Fruit fly (Drosophila melanogaster) whole organism, embryonic: ENCODE data around the gene CG15196.

Source experiments
- B-H1 ChIP-seq: fragments of 200-800 bp; sonication (Bioruptor generic); IDR thresholded peaks from 3 replicates; pipeline ENCODE4 v1.3.6; 2022; ENCODE audit warnings: missing biosample characterization, missing genetic modification characterization
- CG10209 ChIP-seq: fragments of 200-800 bp; sonication (Bioruptor generic); optimal IDR thresholded peaks from 3 replicates; lab custom pipeline; 2017; ENCODE audit warnings: missing biosample characterization, mild to moderate bottlenecking, missing genetic modification characterization, missing genetic modification reagents
- CG10431 ChIP-seq: fragments of 200-800 bp; sonication (Bioruptor generic); optimal IDR thresholded peaks from 3 replicates; lab custom pipeline; 2018; ENCODE audit warnings: missing biosample characterization, mild to moderate bottlenecking, missing genetic modification characterization
- CG12659 ChIP-seq: fragments of 200-800 bp; sonication (Bioruptor generic); optimal IDR thresholded peaks from 3 replicates; lab custom pipeline; 2017; ENCODE audit warnings: mild to moderate bottlenecking, missing biosample characterization, missing genetic modification reagents, missing genetic modification characterization
- CG13624 ChIP-seq: fragments of 200-800 bp; sonication (Bioruptor generic); optimal IDR thresholded peaks from 2 replicates; lab custom pipeline; 2016; ENCODE audit warnings: missing biosample characterization, missing genetic modification characterization
- CG14667 ChIP-seq: fragments of 200-800 bp; sonication (Bioruptor generic); IDR thresholded peaks from 2 replicates; pipeline ENCODE4 v1.3.6; 2022; ENCODE audit warnings: missing biosample characterization, missing genetic modification characterization
- CG15011 ChIP-seq: fragments of 200-800 bp; sonication (Bioruptor generic); optimal IDR thresholded peaks from 3 replicates; lab custom pipeline; 2018; ENCODE audit warnings: missing biosample characterization, mild to moderate bottlenecking, missing genetic modification characterization
- CG15073 ChIP-seq: fragments of 200-800 bp; sonication (Bioruptor generic); optimal IDR thresholded peaks from 2 replicates; lab custom pipeline; 2016; ENCODE audit warnings: missing biosample characterization, missing genetic modification characterization
- CG18599 ChIP-seq: fragments of 200-800 bp; sonication (Bioruptor generic); optimal IDR thresholded peaks from 3 replicates; lab custom pipeline; 2017; ENCODE audit warnings: missing biosample characterization, missing genetic modification characterization, mild to moderate bottlenecking, moderate library complexity, missing genetic modification reagents
- CG2120 ChIP-seq: fragments of 200-800 bp; sonication (Bioruptor generic); optimal IDR thresholded peaks from 3 replicates; lab custom pipeline; 2016; ENCODE audit warnings: missing biosample characterization, missing genetic modification characterization
- CG2129 ChIP-seq: fragments of 200-800 bp; sonication (Bioruptor generic); IDR thresholded peaks from 2 replicates; pipeline ENCODE4 v1.3.6; 2022; ENCODE audit warnings: missing biosample characterization, missing genetic modification characterization; ENCODE audit not compliant: partially characterized antibody
- CG2678 ChIP-seq: fragments of 200-800 bp; sonication (Bioruptor generic); optimal IDR thresholded peaks from 3 replicates; lab custom pipeline; 2019; ENCODE audit warnings: missing biosample characterization, mild to moderate bottlenecking, missing genetic modification characterization, moderate library complexity
- CG30431 ChIP-seq: fragments of 200-800 bp; sonication (Bioruptor generic); optimal IDR thresholded peaks from 2 replicates; lab custom pipeline; 2017; ENCODE audit warnings: missing biosample characterization, missing genetic modification characterization
- CG32767 ChIP-seq: fragments of 200-800 bp; sonication (Bioruptor generic); IDR thresholded peaks from 2 replicates; pipeline ENCODE4 v1.3.6; 2022; ENCODE audit warnings: missing biosample characterization, missing genetic modification characterization
- CG3838 ChIP-seq: fragments of 200-800 bp; sonication (Bioruptor generic); optimal IDR thresholded peaks from 3 replicates; lab custom pipeline; 2016; ENCODE audit warnings: missing biosample characterization, missing genetic modification characterization
- CG6791 ChIP-seq: fragments of 200-800 bp; sonication (Bioruptor generic); IDR thresholded peaks from 3 replicates; pipeline ENCODE4 v1.3.6; 2022; ENCODE audit warnings: missing biosample characterization, missing genetic modification characterization; ENCODE audit not compliant: partially characterized antibody
- CG7839 ChIP-seq: fragments of 200-800 bp; sonication (Bioruptor generic); optimal IDR thresholded peaks from 3 replicates; lab custom pipeline; 2018; ENCODE audit warnings: missing biosample characterization, mild to moderate bottlenecking, missing genetic modification characterization, moderate library complexity
- CG9609 ChIP-seq: fragments of 200-800 bp; sonication (Bioruptor generic); optimal IDR thresholded peaks from 3 replicates; lab custom pipeline; 2016; ENCODE audit warnings: missing biosample characterization, missing genetic modification characterization
- CHES-1-like ChIP-seq: fragments of 200-800 bp; sonication (Bioruptor generic); optimal IDR thresholded peaks from 2 replicates; lab custom pipeline; 2016; ENCODE audit warnings: missing biosample characterization, missing genetic modification characterization
- CTCF ChIP-seq: fragments of 200-800 bp; sonication (Bioruptor generic); optimal IDR thresholded peaks from 2 replicates; lab custom pipeline; 2017; ENCODE audit warnings: missing biosample characterization, mild to moderate bottlenecking, missing genetic modification characterization, moderate library complexity
- Deaf1 ChIP-seq: fragments of 200-800 bp; optimal IDR thresholded peaks from 3 replicates; lab custom pipeline; 2019; ENCODE audit warnings: missing biosample characterization, mild to moderate bottlenecking, missing genetic modification characterization, moderate library complexity
- Drgx ChIP-seq: fragments of 200-800 bp; sonication (Bioruptor generic); IDR thresholded peaks from 2 replicates; pipeline ENCODE4 v1.3.6; 2022; ENCODE audit warnings: missing biosample characterization, missing genetic modification characterization
- Fer1 ChIP-seq: fragments of 200-800 bp; sonication (Bioruptor generic); optimal IDR thresholded peaks from 2 replicates; lab custom pipeline; 2017; ENCODE audit warnings: missing biosample characterization, mild to moderate bottlenecking, missing genetic modification characterization
- Hr3 ChIP-seq: fragments of 200-800 bp; sonication (Bioruptor generic); optimal IDR thresholded peaks from 3 replicates; lab custom pipeline; 2016; ENCODE audit warnings: missing biosample characterization, missing genetic modification characterization
- Med ChIP-seq: fragments of 200-800 bp; sonication (Bioruptor generic); peaks from one replicate; lab custom pipeline; 2016; ENCODE audit warnings: missing biosample characterization, missing genetic modification characterization, mild to moderate bottlenecking, inconsistent platforms, moderate library complexity
- Mes4 ChIP-seq: fragments of 200-800 bp; sonication (Bioruptor generic); optimal IDR thresholded peaks from 2 replicates; lab custom pipeline; 2016; ENCODE audit warnings: missing biosample characterization, missing genetic modification characterization
- NfI ChIP-seq: fragments of 200-800 bp; sonication (Bioruptor generic); optimal IDR thresholded peaks from 3 replicates; lab custom pipeline; 2018; ENCODE audit warnings: missing biosample characterization, mild to moderate bottlenecking, missing genetic modification characterization, moderate library complexity
- PHDP ChIP-seq: fragments of 200-800 bp; sonication (Bioruptor generic); optimal IDR thresholded peaks from 3 replicates; lab custom pipeline; 2018; ENCODE audit warnings: missing biosample characterization, mild to moderate bottlenecking, missing genetic modification characterization, moderate library complexity
- Ptx1 ChIP-seq: fragments of 200-800 bp; sonication (Bioruptor generic); IDR thresholded peaks from 2 replicates; pipeline ENCODE4 v1.3.6; 2022; ENCODE audit warnings: missing biosample characterization, missing genetic modification characterization
- Trl ChIP-seq, 3 experiments: fragments of >200 bp in 2 of 3; fragments of 200-800 bp in 1 of 3; sonication (Bioruptor generic) in 1 of 3; optimal IDR thresholded peaks; 2 replicates in 1 of 3; 3 replicates in 2 of 3; lab custom pipeline; 2016 to 2017; ENCODE audit warnings: missing biosample characterization in 1 of 3, missing genetic modification characterization in 1 of 3
- ap ChIP-seq: fragments of 200-800 bp; sonication (Bioruptor generic); IDR thresholded peaks from 2 replicates; pipeline ENCODE4 v1.3.6; 2022; ENCODE audit warnings: missing biosample characterization, missing genetic modification characterization
- bigmax ChIP-seq: fragments of 200-800 bp; sonication (Bioruptor generic); optimal IDR thresholded peaks from 2 replicates; lab custom pipeline; 2018; ENCODE audit warnings: missing biosample characterization, mild to moderate bottlenecking, missing genetic modification characterization
- bowl ChIP-seq: fragments of 200-800 bp; sonication (Bioruptor generic); IDR thresholded peaks from 2 replicates; pipeline ENCODE4 v1.3.6; 2022; ENCODE audit warnings: missing biosample characterization, missing genetic modification characterization
- chn ChIP-seq: fragments of 200-800 bp; sonication (Bioruptor generic); optimal IDR thresholded peaks from 2 replicates; lab custom pipeline; 2016; ENCODE audit warnings: missing biosample characterization, missing genetic modification characterization
- disco-r ChIP-seq: fragments of 200-800 bp; sonication (Bioruptor generic); optimal IDR thresholded peaks from 2 replicates; lab custom pipeline; 2016; ENCODE audit warnings: missing biosample characterization, missing genetic modification characterization
- ftz-f1 ChIP-seq: fragments of 200-800 bp; sonication (Bioruptor generic); optimal IDR thresholded peaks from 2 replicates; lab custom pipeline; 2016; ENCODE audit warnings: missing biosample characterization, missing genetic modification characterization
- grau ChIP-seq: fragments of 200-800 bp; optimal IDR thresholded peaks from 3 replicates; lab custom pipeline; 2019; ENCODE audit warnings: missing biosample characterization, mild to moderate bottlenecking, missing genetic modification characterization, moderate library complexity
- lab ChIP-seq: fragments of 200-800 bp; sonication (Bioruptor generic); optimal IDR thresholded peaks from 3 replicates; lab custom pipeline; 2017; ENCODE audit warnings: missing biosample characterization, missing genetic modification characterization, mild to moderate bottlenecking, moderate library complexity, missing genetic modification reagents
- lilli ChIP-seq: fragments of 200-800 bp; sonication (Bioruptor generic); optimal IDR thresholded peaks from 3 replicates; lab custom pipeline; 2016; ENCODE audit warnings: missing biosample characterization, missing genetic modification characterization
- nerfin-2 ChIP-seq: fragments of 200-800 bp; sonication (Bioruptor generic); IDR thresholded peaks from 2 replicates; pipeline ENCODE4 v1.3.6; 2022; ENCODE audit warnings: missing biosample characterization, missing genetic modification characterization; ENCODE audit not compliant: partially characterized antibody
- nom ChIP-seq: fragments of 200-800 bp; sonication (Bioruptor generic); optimal IDR thresholded peaks from 2 replicates; lab custom pipeline; 2017; ENCODE audit warnings: missing biosample characterization, missing genetic modification characterization, mild to moderate bottlenecking, moderate library complexity, missing genetic modification reagents
- sens ChIP-seq: fragments of 200-800 bp; sonication (Bioruptor generic); peaks from one replicate; lab custom pipeline; 2016; ENCODE audit warnings: missing biosample characterization, missing genetic modification characterization
- sr ChIP-seq: fragments of 200-800 bp; sonication (Bioruptor generic); IDR thresholded peaks from 3 replicates; pipeline ENCODE4 v1.3.6; 2022; ENCODE audit warnings: missing biosample characterization, missing genetic modification characterization
- unc-4 ChIP-seq: fragments of 200-800 bp; sonication (Bioruptor generic); IDR thresholded peaks from 2 replicates; pipeline ENCODE4 v1.3.6; 2022; ENCODE audit warnings: missing biosample characterization, missing genetic modification characterization; ENCODE audit not compliant: partially characterized antibody
- vvl ChIP-seq: fragments of 200-800 bp; sonication (Bioruptor generic); IDR thresholded peaks from 2 replicates; pipeline ENCODE4 v1.3.6; 2022; ENCODE audit warnings: missing biosample characterization, missing genetic modification characterization
- wek ChIP-seq: fragments of 200-800 bp; sonication (Bioruptor generic); optimal IDR thresholded peaks from 3 replicates; lab custom pipeline; 2018; ENCODE audit warnings: missing biosample characterization, mild to moderate bottlenecking, missing genetic modification characterization, moderate library complexity

Gene CG15196

DNA sequence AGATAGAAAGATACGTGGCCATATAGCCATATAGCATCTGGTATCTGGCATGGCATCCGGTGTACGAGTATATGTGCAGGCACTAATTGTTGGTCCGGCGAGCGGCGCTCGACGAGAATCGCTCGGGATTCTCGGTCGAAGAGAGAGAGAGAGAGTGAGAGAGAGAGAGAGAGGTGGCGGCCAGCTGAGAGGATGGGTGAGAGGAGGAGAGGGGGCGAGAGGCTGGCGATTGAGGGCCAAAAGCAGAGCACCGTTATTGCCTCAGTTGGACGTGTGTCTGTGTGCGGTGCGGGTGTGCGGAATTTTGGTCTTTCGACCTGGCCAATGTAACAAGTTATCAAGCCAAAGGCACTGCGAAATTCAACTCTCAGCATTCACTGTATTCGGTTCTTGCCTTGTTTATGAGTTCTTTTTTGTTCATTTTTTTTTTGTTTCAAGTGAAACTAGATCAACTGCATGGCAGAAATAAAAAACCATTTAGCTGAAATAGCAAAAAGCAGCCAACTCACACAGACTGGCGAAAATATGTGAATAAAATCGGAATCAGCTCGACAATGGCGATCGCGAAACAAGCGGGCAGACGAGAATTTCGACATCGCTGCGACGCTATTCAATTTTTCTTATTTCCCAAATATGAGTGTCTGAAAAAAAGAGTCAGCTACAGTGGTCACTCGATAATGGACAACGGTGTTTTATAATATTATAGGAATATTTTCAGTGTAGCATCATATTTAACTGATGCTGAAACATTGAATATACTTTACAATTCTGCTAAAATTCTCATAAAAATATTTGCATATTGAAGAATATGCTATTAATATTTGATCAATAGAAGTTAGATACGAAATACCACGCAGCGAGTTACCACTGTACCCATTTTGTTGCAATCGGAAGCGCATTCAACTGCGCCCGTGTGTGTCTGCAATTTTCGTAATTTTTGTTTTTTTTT is 36.7 kb upstream of the CG15196 start (continued):
- TF ChIP-seq wek (GFP tag; lab: Kevin White, UChicago) (no peak), ftz-f1 (GFP tag; lab: Kevin White, UChicago) (no peak), CG12659 (no peak), CG7839 (tag; lab: Kevin White, UChicago) (peak; percentile 21), sens (GFP tag; lab: Kevin White, UChicago) (peak; percentile 17), Drgx (GFP tag; lab: Robert Waterston, UW) (peak; percentile 40; the same call in 1 of the 2 replicates), CG6791 (GFP tag; lab: Robert Waterston, UW) (0 out of 3 replicates have a peak, but pooled peaks have one; percentile 22), lilli (GFP tag; lab: Kevin White, UChicago) (peak; percentile 8), CG15073 (GFP tag; lab: Kevin White, UChicago) (no peak), nerfin-2 (GFP tag; lab: Robert Waterston, UW) (no peak), CTCF (GFP tag; lab: Kevin White, UChicago) (no peak), CG13624 (GFP tag; lab: Kevin White, UChicago) (no peak), ap (GFP tag; lab: Robert Waterston, UW) (no peak), grau (peak; percentile 60), Trl (optimal IDR thresholded peaks at IDR 0.05; lab: Kevin White, UChicago) (peak; percentile 74 to 81), Trl (GFP tag; optimal IDR thresholded peaks at IDR 0.05; lab: Kevin White, UChicago) (no peak)
- TF ChIP-seq, all 482 proteins: peak for 37

DNA sequence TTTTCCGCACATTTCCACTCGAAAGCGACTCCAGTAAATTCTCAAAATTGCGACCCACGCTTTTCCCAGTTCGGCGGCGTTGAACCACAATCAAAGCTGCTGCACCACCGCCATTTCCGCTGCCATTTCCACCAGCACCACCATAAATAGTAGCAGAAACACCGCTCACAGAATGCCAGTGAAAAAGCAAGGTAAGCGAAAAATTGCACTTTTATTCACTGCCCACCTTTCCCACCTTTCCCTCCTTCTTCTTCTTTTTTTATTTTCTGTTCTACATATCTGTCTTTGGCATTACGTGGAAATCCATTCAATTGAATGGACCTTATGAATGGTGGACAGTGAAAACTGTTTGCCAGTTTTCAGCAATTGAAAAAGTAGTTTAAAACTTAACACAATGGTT is 35.4 kb upstream of the CG15196 start:
- TF ChIP-seq unc-4 (GFP tag; lab: Robert Waterston, UW) (no peak), bowl (GFP tag; lab: Robert Waterston, UW) (no peak), CG10431 (GFP tag; lab: Kevin White, UChicago) (no peak), NfI (GFP tag; lab: Kevin White, UChicago) (no peak), Ptx1 (GFP tag; lab: Robert Waterston, UW) (no peak), B-H1 (GFP tag; lab: Robert Waterston, UW) (no peak), CG10209 (GFP tag; lab: Kevin White, UChicago) (no peak), CG3838 (GFP tag; lab: Kevin White, UChicago) (no peak), disco-r (GFP tag; lab: Kevin White, UChicago) (no peak)
- TF ChIP-seq, all 482 proteins: peak for 0

DNA sequence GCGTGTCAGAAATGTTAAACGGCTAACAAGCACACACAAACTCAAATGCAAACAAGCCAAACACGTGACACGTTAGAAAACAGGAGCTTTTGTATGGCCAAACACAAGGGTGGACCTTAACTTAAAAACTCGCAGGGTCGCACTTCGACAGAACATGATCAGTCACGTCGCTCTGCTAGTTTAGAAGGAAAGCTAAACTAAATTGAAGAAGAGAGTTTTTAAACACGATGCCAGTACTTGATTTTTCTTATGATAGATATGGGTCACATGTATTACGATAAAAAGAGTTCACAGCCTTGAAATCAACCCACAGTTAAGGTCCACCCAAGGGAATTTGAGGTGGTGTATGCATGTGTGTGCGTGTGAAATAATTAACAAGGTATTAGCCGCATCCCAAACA is 31.4 kb upstream of the CG15196 start:
- TF ChIP-seq Hr3 (GFP tag; lab: Kevin White, UChicago) = no peak
- no peak for TF ChIP-seq CG15011
- peak; percentile 27 for TF ChIP-seq Fer1 (GFP tag; lab: Kevin White, UChicago)
- TF ChIP-seq Deaf1 (tag; lab: Kevin White, UChicago) = no peak
- no peak for TF ChIP-seq CHES-1-like (GFP tag; lab: Kevin White, UChicago)
- peak; percentile 55 for TF ChIP-seq CG18599 (GFP tag; lab: Kevin White, UChicago)
- TF ChIP-seq CG30431 (GFP tag; lab: Kevin White, UChicago) = no peak
- no peak for TF ChIP-seq Mes4 (GFP tag; lab: Kevin White, UChicago)
- TF ChIP-seq bigmax = no peak
- TF ChIP-seq CG9609 (GFP tag; lab: Kevin White, UChicago) = no peak
- TF ChIP-seq CG2129 (GFP tag; lab: Robert Waterston, UW) = no peak
- TF ChIP-seq PHDP (tag; lab: Kevin White, UChicago) = peak; percentile 13
- peak; percentile 1 for TF ChIP-seq sens (GFP tag; lab: Kevin White, UChicago)
- no peak for TF ChIP-seq CG14667 (GFP tag; lab: Robert Waterston, UW)
- TF ChIP-seq CG32767 (GFP tag; lab: Robert Waterston, UW) = no peak
- no peak for TF ChIP-seq sr (GFP tag; lab: Robert Waterston, UW)
- TF ChIP-seq nom (GFP tag; lab: Kevin White, UChicago) = no peak
- TF ChIP-seq Med = peak; percentile 7
- TF ChIP-seq vvl (GFP tag; lab: Robert Waterston, UW) = no peak
- TF ChIP-seq CG2678 (tag; lab: Kevin White, UChicago) = peak; percentile 23
- peak; percentile 17 for TF ChIP-seq lab
- no peak for TF ChIP-seq chn (GFP tag; lab: Kevin White, UChicago)
- peak; percentile 22 for TF ChIP-seq CG2120 (GFP tag; lab: Kevin White, UChicago)
